Worm (Caenorhabditis elegans) whole organism, L1 larva: ENCODE data around the gene amdh-1.

ENCODE experiments used
- C04F5.9 ChIP-seq: sonication (generic microtip); optimal IDR thresholded peaks from 2 replicates; lab custom pipeline; 2016; ENCODE audit warnings: missing genetic modification characterization, missing compliant biosample characterization
- C16A3.4 ChIP-seq: fragments of 150-350 bp; optimal IDR thresholded peaks from 2 replicates; lab custom pipeline; 2014; ENCODE audit warnings: missing biosample characterization, missing genetic modification characterization
- C34B4.2 ChIP-seq: sonication (generic microtip); optimal IDR thresholded peaks from 2 replicates; lab custom pipeline; 2017; ENCODE audit warnings: mild to moderate bottlenecking, missing genetic modification characterization, missing compliant biosample characterization
- aha-1 ChIP-seq: fragments of 150-350 bp; optimal IDR thresholded peaks from 2 replicates; lab custom pipeline; 2014; ENCODE audit warnings: missing biosample characterization, missing genetic modification characterization
- blmp-1 ChIP-seq: fragments of 150-350 bp; optimal IDR thresholded peaks from 2 replicates; lab custom pipeline; 2014; ENCODE audit warnings: missing biosample characterization, missing genetic modification characterization
- ceh-63 ChIP-seq: fragments of 200-800 bp; sonication (Bioruptor generic); optimal IDR thresholded peaks from 2 replicates; lab custom pipeline; 2018; ENCODE audit warnings: mild to moderate bottlenecking, missing genetic modification characterization, missing compliant biosample characterization
- ceh-8 ChIP-seq: fragments of 200-800 bp; sonication (Bioruptor generic); optimal IDR thresholded peaks from 2 replicates; lab custom pipeline; 2018; ENCODE audit warnings: mild to moderate bottlenecking, missing genetic modification characterization, moderate library complexity, missing compliant biosample characterization
- ceh-82 ChIP-seq, 3 experiments: fragments of 150-350 bp in 1 of 3; sonication (generic microtip) in 2 of 3; optimal IDR thresholded peaks; 2 replicates each; lab custom pipeline; 2014 to 2017; ENCODE audit warnings: missing biosample characterization in 3 of 3, missing genetic modification characterization in 3 of 3
- ceh-90 ChIP-seq: sonication (generic microtip); optimal IDR thresholded peaks from 2 replicates; lab custom pipeline; 2016; ENCODE audit warnings: missing genetic modification characterization, missing compliant biosample characterization
- ces-1 ChIP-seq: fragments of 150-350 bp; optimal IDR thresholded peaks from 2 replicates; lab custom pipeline; 2014; ENCODE audit warnings: missing biosample characterization, missing genetic modification reagents, missing genetic modification characterization
- efl-1 ChIP-seq, 4 experiments: fragments of 150-350 bp; optimal IDR thresholded peaks in 3 of 4; peaks in 1 of 4; 1 replicate in 1 of 4; 2 replicates in 3 of 4; lab custom pipeline; 2014; ENCODE audit warnings: missing biosample characterization in 2 of 4, missing genetic modification characterization in 2 of 4, missing genetic modification reagents in 2 of 4
- egl-13 ChIP-seq: sonication (generic microtip); optimal IDR thresholded peaks from 2 replicates; lab custom pipeline; 2016; ENCODE audit warnings: missing genotype, missing genetic modification reagents, missing genetic modification characterization, missing compliant biosample characterization
- elt-3 ChIP-seq, 6 experiments: fragments of 150-350 bp in 1 of 6; sonication (generic microtip); optimal IDR thresholded peaks; 2 replicates each; lab custom pipeline; 2017 to 2018; ENCODE audit warnings: missing biosample characterization in 6 of 6, missing genetic modification characterization in 6 of 6, inconsistent platforms in 1 of 6
- ets-5 ChIP-seq: fragments of 200-800 bp; sonication (Bioruptor generic); IDR thresholded peaks from 2 replicates; pipeline ENCODE4 v1.3.6; 2022; ENCODE audit warnings: missing genetic modification characterization, missing compliant biosample characterization
- fkh-10 ChIP-seq: sonication (generic microtip); optimal IDR thresholded peaks from 2 replicates; lab custom pipeline; 2017; ENCODE audit warnings: missing biosample characterization, missing genetic modification reagents, missing genetic modification characterization
- fkh-8 ChIP-seq: sonication (generic microtip); optimal IDR thresholded peaks from 2 replicates; lab custom pipeline; 2016; ENCODE audit warnings: mild to moderate bottlenecking, missing genetic modification characterization, missing compliant biosample characterization
- grh-1 ChIP-seq: fragments of 200-800 bp; sonication (Bioruptor generic); IDR thresholded peaks from 2 replicates; pipeline ENCODE4 v1.3.6; 2022; ENCODE audit warnings: missing genetic modification reagents, missing genetic modification characterization, missing compliant biosample characterization
- hpl-2 ChIP-seq: fragments of 150-350 bp; optimal IDR thresholded peaks from 2 replicates; lab custom pipeline; 2014; ENCODE audit warnings: missing biosample characterization, missing genetic modification reagents, missing genetic modification characterization
- lin-13 ChIP-seq: fragments of 150-350 bp; optimal IDR thresholded peaks from 2 replicates; lab custom pipeline; 2014; ENCODE audit warnings: missing biosample characterization, missing genetic modification reagents, missing genetic modification characterization
- lin-14 ChIP-seq: fragments of 200-800 bp; sonication (Bioruptor generic); optimal IDR thresholded peaks from 2 replicates; lab custom pipeline; 2018; ENCODE audit warnings: mild to moderate bottlenecking, missing genetic modification characterization, moderate library complexity, missing compliant biosample characterization
- lir-3 ChIP-seq: sonication (generic microtip); optimal IDR thresholded peaks from 2 replicates; lab custom pipeline; 2016; ENCODE audit warnings: mild to moderate bottlenecking, missing genetic modification characterization, moderate library complexity, missing compliant biosample characterization; ENCODE audit not compliant: poor library complexity
- lsy-2 ChIP-seq, 2 experiments: fragments of 150-350 bp; optimal IDR thresholded peaks; 2 replicates each; lab custom pipeline; 2014; ENCODE audit warnings: missing biosample characterization in 2 of 2, missing genetic modification characterization in 2 of 2
- mef-2 ChIP-seq: fragments of 150-350 bp; optimal IDR thresholded peaks from 2 replicates; lab custom pipeline; 2014; ENCODE audit warnings: missing biosample characterization, missing genetic modification characterization
- nhr-12 ChIP-seq: sonication (generic microtip); optimal IDR thresholded peaks from 2 replicates; lab custom pipeline; 2017; ENCODE audit warnings: missing biosample characterization, missing genetic modification characterization
- nhr-19 ChIP-seq: fragments of 200-800 bp; sonication (Bioruptor generic); conservative IDR thresholded peaks from 2 replicates; pipeline ENCODE4 v1.3.6; 2022; ENCODE audit warnings: missing genetic modification characterization, missing compliant biosample characterization
- nhr-47 ChIP-seq: sonication (generic microtip); optimal IDR thresholded peaks from 2 replicates; lab custom pipeline; 2016; ENCODE audit warnings: mild to moderate bottlenecking, missing genetic modification characterization, moderate library complexity, missing compliant biosample characterization
- nhr-71 ChIP-seq: sonication (generic microtip); optimal IDR thresholded peaks from 2 replicates; lab custom pipeline; 2016; ENCODE audit warnings: mild to moderate bottlenecking, missing genetic modification characterization, moderate library complexity, missing compliant biosample characterization
- nhr-76 ChIP-seq: sonication (generic microtip); optimal IDR thresholded peaks from 2 replicates; lab custom pipeline; 2017; ENCODE audit warnings: missing biosample characterization, missing genetic modification characterization
- nhr-77 ChIP-seq: fragments of 150-350 bp; optimal IDR thresholded peaks from 2 replicates; lab custom pipeline; 2014; ENCODE audit warnings: missing biosample characterization, missing genetic modification characterization
- nhr-84 ChIP-seq: sonication (generic microtip); optimal IDR thresholded peaks from 2 replicates; lab custom pipeline; 2017; ENCODE audit warnings: missing biosample characterization, missing genetic modification characterization
- nhr-85 ChIP-seq: sonication (generic microtip); peaks from one replicate; lab custom pipeline; 2016; ENCODE audit warnings: missing genetic modification characterization, inconsistent platforms, missing compliant biosample characterization
- sox-4 ChIP-seq: sonication (generic microtip); optimal IDR thresholded peaks from 2 replicates; lab custom pipeline; 2016; ENCODE audit warnings: missing genetic modification characterization, missing compliant biosample characterization
- sptf-1 ChIP-seq: fragments of 150-350 bp; optimal IDR thresholded peaks from 2 replicates; lab custom pipeline; 2014; ENCODE audit warnings: missing biosample characterization, missing genetic modification characterization
- swsn-7 ChIP-seq: sonication (generic microtip); optimal IDR thresholded peaks from 2 replicates; lab custom pipeline; 2016; ENCODE audit warnings: missing genetic modification characterization, missing compliant biosample characterization
- tbx-2 ChIP-seq: sonication (generic microtip); optimal IDR thresholded peaks from 2 replicates; lab custom pipeline; 2016; ENCODE audit warnings: missing genetic modification characterization, missing compliant biosample characterization
- tlp-1 ChIP-seq: fragments of 150-350 bp; optimal IDR thresholded peaks from 2 replicates; lab custom pipeline; 2014; ENCODE audit warnings: missing biosample characterization, missing genetic modification characterization
- unc-130 ChIP-seq: fragments of 150-350 bp; optimal IDR thresholded peaks from 2 replicates; lab custom pipeline; 2017; ENCODE audit warnings: missing biosample characterization, missing genetic modification characterization, inconsistent platforms
- unc-30 ChIP-seq: sonication (generic microtip); optimal IDR thresholded peaks from 2 replicates; lab custom pipeline; 2017; ENCODE audit warnings: missing biosample characterization, missing genetic modification characterization
- unc-62 ChIP-seq: fragments of 150-350 bp; optimal IDR thresholded peaks from 2 replicates; lab custom pipeline; 2014; ENCODE audit warnings: missing biosample characterization, missing genetic modification reagents, missing genetic modification characterization
- unc-98 ChIP-seq: fragments of 200-800 bp; sonication (Bioruptor generic); IDR thresholded peaks from 2 replicates; pipeline ENCODE4 v1.3.6; 2022; ENCODE audit warnings: missing genetic modification characterization, missing compliant biosample characterization
- vab-15 ChIP-seq: sonication (generic microtip); optimal IDR thresholded peaks from 2 replicates; lab custom pipeline; 2017; ENCODE audit warnings: missing genotype, mild to moderate bottlenecking, missing genetic modification characterization, missing compliant biosample characterization
- xbp-1 ChIP-seq: sonication (generic microtip); optimal IDR thresholded peaks from 2 replicates; lab custom pipeline; 2016; ENCODE audit warnings: missing genetic modification characterization, missing compliant biosample characterization
- zag-1 ChIP-seq: fragments of 150-350 bp; optimal IDR thresholded peaks from 2 replicates; lab custom pipeline; 2014; ENCODE audit warnings: missing biosample characterization, missing genetic modification characterization
- ztf-4 ChIP-seq: fragments of 150-350 bp; optimal IDR thresholded peaks from 2 replicates; lab custom pipeline; 2014; ENCODE audit warnings: missing biosample characterization, missing genetic modification characterization

amdh-1 gene

DNA sequence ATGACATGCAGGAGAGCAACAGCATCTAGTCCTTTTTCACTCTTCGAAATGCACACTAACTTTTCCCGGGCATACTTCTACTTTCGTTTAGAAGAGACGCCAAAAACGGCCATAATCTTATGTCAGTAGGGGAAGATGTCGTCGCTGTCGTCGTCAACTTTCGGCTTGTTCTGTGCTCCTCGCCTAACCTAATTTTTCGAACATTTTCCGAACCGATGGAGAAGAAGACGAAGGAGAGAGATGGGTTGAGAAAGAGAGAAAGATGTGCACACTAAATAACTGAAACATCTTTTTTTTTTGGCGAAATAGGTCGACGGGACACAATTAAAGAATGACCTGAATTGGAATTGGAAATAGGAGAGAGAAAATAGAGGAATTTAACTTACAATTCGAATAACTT lies 58.7 kb downstream of the amdh-1 start:
- TF ChIP-seq nhr-19 (GFP tag; lab: Robert Waterston, UW) (no peak), lsy-2 (tag; optimal IDR thresholded peaks at IDR 0.05; lab: Kevin White, UChicago) (peak in 1 of 2 experiments; percentile 5), lin-14 (GFP tag; lab: Kevin White, UChicago) (peak; percentile 66), fkh-10 (GFP tag; lab: Kevin White, UChicago) (peak; percentile 87), ceh-82 (tag; optimal IDR thresholded peaks at IDR 0.05; lab: Kevin White, UChicago) (peak in 1 of 3 experiments; percentile 2), ets-5 (no peak), ces-1 (GFP tag; lab: Kevin White, UChicago) (peak; percentile 30), tlp-1 (tag; lab: Kevin White, UChicago) (no peak), ceh-63 (GFP tag; lab: Kevin White, UChicago) (no peak), nhr-71 (tag; lab: Kevin White, UChicago) (peak; percentile 8)

ce11 chrIII:6311452-6311851 lies 59.8 kb downstream of the amdh-1 start:
- TF ChIP-seq fkh-8 (peak; percentile 52), ceh-90 (tag; lab: Kevin White, UChicago) (no peak), ces-1 (GFP tag; lab: Kevin White, UChicago) (no peak), nhr-47 (tag; lab: Kevin White, UChicago) (peak; percentile 24)
- TF ChIP-seq, all 84 proteins: peak for 2

ce11 chrIII:6312244-6312643 lies 60.6 kb downstream of the amdh-1 start:
- TF ChIP-seq lin-14 (GFP tag; lab: Kevin White, UChicago), result peak; percentile 32
- TF ChIP-seq unc-98 (GFP tag; lab: Robert Waterston, UW), result no peak

DNA sequence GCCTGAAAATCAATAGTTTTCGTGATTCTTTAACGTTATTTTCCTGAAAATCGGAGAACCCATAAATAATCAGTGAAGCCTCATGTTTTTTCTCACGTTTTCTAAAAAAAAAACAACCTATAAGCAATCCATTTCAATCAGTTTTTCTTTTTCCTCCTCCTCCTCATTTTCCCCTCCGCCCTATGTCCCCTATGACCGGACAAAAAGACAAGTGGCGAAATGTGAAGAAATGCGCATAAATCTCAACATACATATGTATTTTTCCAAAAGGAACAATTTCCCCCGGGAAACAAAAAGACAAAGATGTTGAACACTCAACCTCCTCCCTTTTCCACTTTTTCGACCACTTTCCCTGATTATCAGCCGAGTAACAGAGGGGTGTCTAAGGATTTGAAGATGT lies 63.9 kb downstream of the amdh-1 start:
- TF ChIP-seq nhr-76 (tag; lab: Kevin White, UChicago), result no peak
- peak; percentile 3 for TF ChIP-seq lin-14 (GFP tag; lab: Kevin White, UChicago)
- TF ChIP-seq, all 84 proteins: peak for 1

DNA sequence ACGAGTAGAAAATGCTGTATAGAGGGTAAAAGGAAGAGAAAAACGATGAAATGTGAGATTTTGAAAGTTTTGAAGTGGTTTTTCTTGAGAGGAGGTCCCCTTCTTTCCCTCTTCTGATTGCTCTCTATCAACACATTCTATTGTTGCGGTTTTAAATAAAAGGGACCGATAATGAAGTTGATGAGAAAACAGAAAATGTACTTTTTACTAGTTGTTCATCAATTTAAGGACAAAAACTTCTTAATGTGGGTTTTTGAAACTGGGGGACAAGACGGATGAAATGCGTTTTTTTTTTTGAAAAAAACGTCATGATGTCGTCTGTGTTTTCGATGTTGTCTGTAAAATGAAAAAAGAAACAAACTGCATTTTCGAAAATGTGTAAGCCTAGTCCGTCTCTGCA lies 65.2 kb downstream of the amdh-1 start:
- TF ChIP-seq fkh-8, result no peak
- no peak for TF ChIP-seq C04F5.9 (tag; lab: Kevin White, UChicago)
- no peak for TF ChIP-seq zag-1 (tag; lab: Kevin White, UChicago)
- TF ChIP-seq C34B4.2 (tag; lab: Kevin White, UChicago), result no peak
- TF ChIP-seq lir-3, result no peak
- TF ChIP-seq C16A3.4 (tag; lab: Kevin White, UChicago), result no peak
- no peak for TF ChIP-seq nhr-84 (tag; lab: Kevin White, UChicago)
- TF ChIP-seq nhr-77 (tag; lab: Kevin White, UChicago), result no peak
- no peak for TF ChIP-seq unc-130 (tag; lab: Kevin White, UChicago)
- no peak for TF ChIP-seq sox-4 (tag; lab: Kevin White, UChicago)
- no peak for TF ChIP-seq tbx-2 (tag; lab: Kevin White, UChicago)
- TF ChIP-seq vab-15 (tag; lab: Kevin White, UChicago), result no peak
- TF ChIP-seq unc-62 (GFP tag; lab: Kevin White, UChicago), result no peak
- no peak for TF ChIP-seq elt-3 (tag; optimal IDR thresholded peaks at IDR 0.05; lab: Kevin White, UChicago)
- TF ChIP-seq blmp-1 (tag; lab: Kevin White, UChicago), result no peak
- TF ChIP-seq xbp-1 (tag; lab: Kevin White, UChicago), result no peak
- no peak for TF ChIP-seq mef-2 (tag; lab: Kevin White, UChicago)

DNA sequence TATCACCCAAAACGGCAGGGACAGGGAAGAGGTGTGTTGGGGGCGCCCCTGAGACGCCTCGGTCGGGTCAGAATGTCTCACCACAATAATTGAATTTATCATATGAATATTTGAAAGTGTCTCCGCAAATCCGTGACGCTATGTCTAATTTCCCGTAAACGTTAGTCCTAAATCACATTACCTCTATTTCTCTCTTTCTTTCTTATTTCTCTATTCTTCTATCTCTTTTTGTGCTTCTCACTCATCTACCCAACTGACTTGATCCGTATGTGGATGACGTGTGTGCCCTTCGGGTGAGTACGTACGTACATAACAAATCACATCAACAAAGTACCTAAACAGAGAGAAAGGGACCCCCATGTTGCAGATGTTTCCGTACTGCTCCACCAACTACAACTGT lies 65.7 kb downstream of the amdh-1 start:
- TF ChIP-seq ztf-4 (tag; lab: Kevin White, UChicago), result no peak
- no peak for TF ChIP-seq ceh-8 (GFP tag; lab: Kevin White, UChicago)
- no peak for TF ChIP-seq ceh-82 (tag; optimal IDR thresholded peaks at IDR 0.05; lab: Kevin White, UChicago)
- TF ChIP-seq hpl-2 (GFP tag; lab: Kevin White, UChicago), result no peak
- TF ChIP-seq swsn-7 (tag; lab: Kevin White, UChicago), result no peak
- TF ChIP-seq nhr-76 (tag; lab: Kevin White, UChicago), result no peak
- TF ChIP-seq grh-1 (GFP tag; lab: Robert Waterston, UW), result no peak
- TF ChIP-seq lin-13 (GFP tag; lab: Kevin White, UChicago), result no peak
- no peak for TF ChIP-seq ets-5
- no peak for TF ChIP-seq unc-30 (tag; lab: Kevin White, UChicago)
- TF ChIP-seq nhr-47 (tag; lab: Kevin White, UChicago), result peak; percentile 48
- TF ChIP-seq efl-1 (optimal IDR thresholded peaks at IDR 0.05; lab: Kevin White, UChicago), result no peak
- no peak for TF ChIP-seq efl-1 (GFP tag; optimal IDR thresholded peaks at IDR 0.05 in 1 of 2; lab: Kevin White, UChicago)
- no peak for TF ChIP-seq aha-1 (tag; lab: Kevin White, UChicago)
- TF ChIP-seq C04F5.9 (tag; lab: Kevin White, UChicago), result no peak
- no peak for TF ChIP-seq sptf-1 (tag; lab: Kevin White, UChicago)
- no peak for TF ChIP-seq egl-13 (tag; lab: Kevin White, UChicago)
- TF ChIP-seq nhr-12 (tag; lab: Kevin White, UChicago), result no peak
- TF ChIP-seq nhr-85 (tag; lab: Kevin White, UChicago), result no peak
- TF ChIP-seq blmp-1 (tag; lab: Kevin White, UChicago), result no peak
